Fruit fly (Drosophila melanogaster) whole organism, embryonic: ENCODE measurements around the gene CG3513.

ENCODE experiments used
- Atf6 ChIP-seq: fragments of 200-800 bp; sonication (Bioruptor generic); IDR thresholded peaks from 2 replicates; pipeline ENCODE4 v1.3.6; 2022; ENCODE audit warnings: missing biosample characterization, missing genetic modification characterization
- CG11560 ChIP-seq: fragments of 200-800 bp; sonication (Bioruptor generic); IDR thresholded peaks from 3 replicates; pipeline ENCODE4 v1.3.6; 2022; ENCODE audit warnings: missing biosample characterization, missing genetic modification characterization
- CG12104 ChIP-seq: fragments of 200-800 bp; sonication (Bioruptor generic); optimal IDR thresholded peaks from 3 replicates; lab custom pipeline; 2016; ENCODE audit warnings: missing biosample characterization, missing genetic modification characterization
- CG15479 ChIP-seq: fragments of 200-800 bp; sonication (Bioruptor generic); optimal IDR thresholded peaks from 3 replicates; lab custom pipeline; 2019; ENCODE audit warnings: missing biosample characterization, mild to moderate bottlenecking, missing genetic modification characterization, moderate library complexity
- CG15514 ChIP-seq: fragments of 200-800 bp; sonication (Bioruptor generic); optimal IDR thresholded peaks from 3 replicates; lab custom pipeline; 2017; ENCODE audit warnings: missing biosample characterization, missing genetic modification characterization, mild to moderate bottlenecking, moderate library complexity, missing genetic modification reagents
- CG18262 ChIP-seq: fragments of 200-800 bp; optimal IDR thresholded peaks from 3 replicates; lab custom pipeline; 2019; ENCODE audit warnings: missing biosample characterization, mild to moderate bottlenecking, missing genetic modification characterization, moderate library complexity
- CG34376 ChIP-seq: fragments of 200-800 bp; sonication (Bioruptor generic); optimal IDR thresholded peaks from 2 replicates; lab custom pipeline; 2018; ENCODE audit warnings: missing biosample characterization, mild to moderate bottlenecking, missing genetic modification characterization
- CG5953 ChIP-seq: fragments of 200-800 bp; sonication (Bioruptor generic); IDR thresholded peaks from 2 replicates; pipeline ENCODE4 v1.3.6; 2022; ENCODE audit warnings: missing biosample characterization, missing genetic modification characterization
- CG8290 ChIP-seq, 3 experiments: fragments of 200-800 bp; sonication (Bioruptor generic); optimal IDR thresholded peaks; 2 replicates each; lab custom pipeline; 2016 to 2019; ENCODE audit warnings: missing biosample characterization in 3 of 3, missing genetic modification characterization in 3 of 3, mild to moderate bottlenecking in 2 of 3, moderate library complexity in 1 of 3
- CG8944 ChIP-seq: fragments of 200-800 bp; sonication (Bioruptor generic); optimal IDR thresholded peaks from 3 replicates; lab custom pipeline; 2016; ENCODE audit warnings: missing biosample characterization, missing genetic modification characterization
- Eip74EF ChIP-seq, 2 experiments: fragments of 200-800 bp in 1 of 2; fragments of >200 bp in 1 of 2; sonication (Bioruptor generic) in 1 of 2; optimal IDR thresholded peaks; 2 replicates each; lab custom pipeline; 2017 to 2019; ENCODE audit warnings: missing biosample characterization in 2 of 2, missing genetic modification characterization in 2 of 2, mild to moderate bottlenecking in 1 of 2, moderate library complexity in 1 of 2
- Fer2 ChIP-seq: fragments of 200-800 bp; sonication (Bioruptor generic); optimal IDR thresholded peaks from 2 replicates; lab custom pipeline; 2018; ENCODE audit warnings: missing biosample characterization, mild to moderate bottlenecking, missing genetic modification characterization, moderate library complexity
- Fer3 ChIP-seq: fragments of 200-800 bp; sonication (Bioruptor generic); optimal IDR thresholded peaks from 2 replicates; lab custom pipeline; 2018; ENCODE audit warnings: missing biosample characterization, mild to moderate bottlenecking, missing genetic modification characterization, moderate library complexity
- HLH3B ChIP-seq: fragments of 200-800 bp; sonication (Bioruptor generic); IDR thresholded peaks from 2 replicates; pipeline ENCODE4 v1.3.6; 2022; ENCODE audit warnings: missing biosample characterization, missing genetic modification characterization
- Lim3 ChIP-seq: fragments of 200-800 bp; sonication (Bioruptor generic); IDR thresholded peaks from 2 replicates; pipeline ENCODE4 v1.3.6; 2022; ENCODE audit warnings: missing biosample characterization, missing genetic modification characterization
- Mrtf ChIP-seq: fragments of 200-800 bp; sonication (Bioruptor generic); IDR thresholded peaks from 3 replicates; pipeline ENCODE4 v1.3.6; 2022; ENCODE audit warnings: missing biosample characterization, missing genetic modification characterization
- Pdp1 ChIP-seq, 2 experiments: fragments of 200-800 bp; sonication (Bioruptor generic); optimal IDR thresholded peaks; 3 replicates each; lab custom pipeline; 2016; ENCODE audit warnings: missing biosample characterization in 2 of 2, missing genetic modification characterization in 2 of 2, mild to moderate bottlenecking in 1 of 2, moderate library complexity in 1 of 2
- Sry-β ChIP-seq: fragments of 200-800 bp; sonication (Bioruptor generic); optimal IDR thresholded peaks from 2 replicates; lab custom pipeline; 2018; ENCODE audit warnings: missing biosample characterization, mild to moderate bottlenecking, missing genetic modification characterization, moderate library complexity
- Xrp1 ChIP-seq: fragments of 200-800 bp; sonication (Bioruptor generic); IDR thresholded peaks from 2 replicates; pipeline ENCODE4 v1.3.6; 2022; ENCODE audit warnings: missing biosample characterization, missing genetic modification characterization
- al ChIP-seq: fragments of 200-800 bp; sonication (Bioruptor generic); IDR thresholded peaks from 2 replicates; pipeline ENCODE4 v1.3.6; 2022; ENCODE audit warnings: missing biosample characterization, missing genetic modification characterization
- croc ChIP-seq: fragments of 200-800 bp; sonication (Bioruptor generic); conservative IDR thresholded peaks from 3 replicates; pipeline ENCODE4 v1.3.6; 2022; ENCODE audit warnings: missing biosample characterization, missing genetic modification characterization
- dpn ChIP-seq, 2 experiments: fragments of 200-800 bp; sonication (Bioruptor generic); optimal IDR thresholded peaks; 3 replicates each; lab custom pipeline; 2016; ENCODE audit warnings: missing biosample characterization in 2 of 2, missing genetic modification characterization in 2 of 2
- exex ChIP-seq: fragments of 200-800 bp; sonication (Bioruptor generic); optimal IDR thresholded peaks from 4 replicates; lab custom pipeline; 2018; ENCODE audit warnings: missing biosample characterization, mild to moderate bottlenecking, missing genetic modification characterization, moderate library complexity
- gcm2 ChIP-seq: fragments of 200-800 bp; sonication (Bioruptor generic); optimal IDR thresholded peaks from 2 replicates; lab custom pipeline; 2016; ENCODE audit warnings: missing biosample characterization, missing genetic modification characterization
- hth ChIP-seq: fragments of >200 bp; optimal IDR thresholded peaks from 2 replicates; lab custom pipeline; 2017; ENCODE audit warnings: inconsistent platforms
- p53 ChIP-seq: fragments of 200-800 bp; sonication (Bioruptor generic); optimal IDR thresholded peaks from 2 replicates; lab custom pipeline; 2016; ENCODE audit warnings: missing biosample characterization, missing genetic modification characterization
- pzg ChIP-seq: fragments of 200-800 bp; sonication (Bioruptor generic); optimal IDR thresholded peaks from 3 replicates; lab custom pipeline; 2018; ENCODE audit warnings: missing biosample characterization, mild to moderate bottlenecking, missing genetic modification characterization, moderate library complexity
- schlank ChIP-seq: fragments of 200-800 bp; sonication (Bioruptor generic); optimal IDR thresholded peaks from 2 replicates; lab custom pipeline; 2018; ENCODE audit warnings: missing biosample characterization, mild to moderate bottlenecking, missing genetic modification characterization
- sob ChIP-seq: fragments of 200-800 bp; sonication (Bioruptor generic); IDR thresholded peaks from 2 replicates; pipeline ENCODE4 v1.3.6; 2022; ENCODE audit warnings: missing biosample characterization, missing genetic modification characterization
- sqz ChIP-seq: fragments of 200-800 bp; sonication (Bioruptor generic); optimal IDR thresholded peaks from 3 replicates; lab custom pipeline; 2018; ENCODE audit warnings: missing biosample characterization, mild to moderate bottlenecking, missing genetic modification characterization

Gene CG3513

DNA sequence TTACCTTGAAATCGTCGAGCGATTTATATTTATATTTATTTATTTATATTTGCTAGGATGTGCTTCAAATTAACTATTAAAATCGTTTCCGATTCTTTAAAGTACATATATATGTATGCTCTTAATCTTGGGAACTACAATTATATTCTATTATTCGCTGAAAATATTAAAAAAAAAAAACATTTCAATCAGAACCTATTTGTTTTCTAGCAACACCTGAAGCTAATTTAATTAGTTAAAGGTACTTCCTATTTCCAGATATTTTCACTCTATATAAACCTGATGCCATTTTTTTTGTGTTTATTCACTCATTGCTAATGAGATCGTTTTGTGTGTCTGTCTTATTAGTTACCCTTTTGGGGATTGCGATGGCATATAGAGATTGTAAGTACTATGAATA lies 8.0 kb upstream of the CG3513 start, which contains the start of gene CG42467 (continued):
- TF ChIP-seq CG11560 (tag; lab: Robert Waterston, UW), result no peak
- TF ChIP-seq, all 482 proteins: peak for 0

DNA sequence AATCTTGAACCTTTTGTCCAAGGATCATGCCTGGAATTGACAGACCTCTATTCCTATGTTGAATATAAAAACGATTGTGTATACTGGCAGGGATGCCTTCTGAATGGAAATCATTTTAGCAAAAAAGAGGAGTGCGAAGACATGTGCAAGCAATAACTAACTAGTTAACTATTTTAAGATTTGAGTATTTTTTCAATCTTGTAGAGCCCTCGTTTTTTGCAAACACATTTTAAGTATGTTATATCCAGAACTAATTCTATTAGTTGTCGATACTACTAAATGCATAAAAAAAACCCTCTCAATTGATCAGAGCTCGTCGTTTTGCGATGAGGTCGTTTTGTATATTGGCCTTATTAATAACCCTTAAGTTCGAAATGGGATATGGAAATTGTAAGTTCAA lies 7.4 kb upstream of the CG3513 start, which contains the start of gene Sfp24C1:
Gene Sfp24C1 (plus strand): TSS at position 301 of the 400 bp plus-strand sequence.
- no peak for TF ChIP-seq CG8944
- TF ChIP-seq Fer2 (tag; lab: Kevin White, UChicago), result no peak
- TF ChIP-seq CG5953 (GFP tag; lab: Robert Waterston, UW), result no peak
- TF ChIP-seq croc (GFP tag; lab: Robert Waterston, UW), result no peak
- no peak for TF ChIP-seq Atf6 (GFP tag; lab: Robert Waterston, UW)
- no peak for TF ChIP-seq sob (GFP tag; lab: Robert Waterston, UW)
- TF ChIP-seq, all 482 proteins: peak for 0

DNA sequence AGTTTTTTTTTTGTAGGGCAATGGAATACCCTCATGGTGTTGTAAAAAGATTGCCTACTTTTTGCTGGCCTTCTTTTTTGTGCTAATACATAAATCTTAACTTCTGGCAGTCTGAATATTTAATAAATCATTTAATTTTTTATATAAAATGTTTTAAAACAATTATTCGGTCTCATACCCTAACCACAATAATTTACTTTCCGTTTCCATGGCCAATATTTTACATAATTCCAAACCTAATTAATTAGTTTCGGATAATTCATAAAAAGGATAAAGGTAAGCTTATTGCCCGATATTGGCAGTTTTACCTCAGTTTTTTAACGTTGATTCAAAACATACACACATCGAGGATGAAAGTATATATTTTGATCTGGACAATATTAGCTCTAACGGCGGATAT lies 6.9 kb upstream of the CG3513 start, which contains the start of gene CG42465:
Gene CG42465 (plus strand): TSS at position 301 of the 400 bp plus-strand sequence.
- TF ChIP-seq CG18262 (no peak), CG12104 (GFP tag; lab: Kevin White, UChicago) (no peak), Sry-β (no peak), hth (lab: Kevin White, UChicago) (no peak), gcm2 (no peak), p53 (GFP tag; lab: Kevin White, UChicago) (no peak), al (GFP tag; lab: Robert Waterston, UW) (no peak), schlank (tag; lab: Kevin White, UChicago) (no peak), exex (tag; lab: Kevin White, UChicago) (no peak), sqz (no peak), CG15479 (GFP tag; lab: Kevin White, UChicago) (no peak), pzg (GFP tag; lab: Kevin White, UChicago) (no peak), croc (GFP tag; lab: Robert Waterston, UW) (no peak), Fer3 (tag; lab: Kevin White, UChicago) (no peak), HLH3B (GFP tag; lab: Robert Waterston, UW) (no peak), CG8290 (GFP tag; optimal IDR thresholded peaks at IDR 0.05; lab: Kevin White, UChicago) (no peak), CG8290 (tag; optimal IDR thresholded peaks at IDR 0.05; lab: Kevin White, UChicago) (no peak), Xrp1 (GFP tag; lab: Robert Waterston, UW) (no peak)

DNA sequence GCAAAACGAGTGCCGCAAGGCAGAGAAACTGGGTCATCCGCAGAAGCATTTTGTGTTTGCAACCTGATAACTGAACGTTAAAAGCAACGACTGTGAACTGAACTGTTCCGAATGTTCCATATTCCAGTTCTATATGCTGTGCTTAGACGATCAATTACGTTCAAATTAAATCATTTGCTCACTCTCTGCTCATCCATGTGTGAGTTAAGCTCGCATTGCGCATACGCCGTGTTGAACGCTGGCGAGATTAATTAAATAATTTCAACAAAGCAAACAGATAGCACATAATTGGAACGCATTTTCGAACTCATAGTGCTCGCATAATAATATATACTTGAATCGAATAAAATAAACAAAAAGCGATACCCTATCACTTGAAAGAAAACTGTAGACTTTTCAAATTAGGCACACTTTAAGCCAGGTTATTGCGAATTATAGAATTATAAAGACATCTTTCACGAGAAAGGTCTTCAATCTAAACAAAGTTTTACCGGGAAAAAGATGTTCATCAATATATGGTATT lies 6.1 kb upstream of the CG3513 start, which contains the start of the genes CG10031 and CG42464:
Gene CG10031 (minus strand): TSS at position 101 of the 523 bp plus-strand sequence.
Gene CG42464 (plus strand): TSS at position 473 of the 523 bp plus-strand sequence.
- TF ChIP-seq Lim3 (GFP tag; lab: Robert Waterston, UW) (no peak), CG34376 (GFP tag; lab: Kevin White, UChicago) (peak; percentile 26), Mrtf (GFP tag; lab: Robert Waterston, UW) (no peak), CG15514 (GFP tag; lab: Kevin White, UChicago) (peak; percentile 56), Pdp1 (GFP tag; optimal IDR thresholded peaks at IDR 0.05; lab: Kevin White, UChicago) (peak in 1 of 2 experiments; percentile 42)

DNA sequence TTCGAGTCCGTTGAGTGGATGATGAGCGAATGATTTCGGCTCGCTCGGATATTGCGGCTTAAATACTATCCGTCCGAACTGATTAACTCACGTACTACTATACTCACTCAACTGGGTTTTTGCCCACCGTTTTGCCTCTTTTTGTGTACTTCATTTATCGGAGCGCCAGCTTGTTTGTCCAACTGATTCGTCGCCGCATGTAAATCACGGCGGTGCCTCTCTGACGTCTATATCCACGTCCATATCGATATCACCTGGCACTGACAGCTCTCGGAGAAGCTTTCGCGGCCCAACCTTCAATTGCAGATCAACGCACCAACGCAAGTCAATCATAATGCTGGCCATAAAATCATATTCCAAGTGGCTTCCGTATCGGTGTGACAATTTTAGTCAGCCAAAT lies 4.8 kb upstream of the CG3513 start, which contains the start of gene CG3604:
Gene CG3604 (minus strand): TSS at position 101 of the 400 bp plus-strand sequence.
- TF ChIP-seq Eip74EF (GFP tag; optimal IDR thresholded peaks at IDR 0.05; lab: Kevin White, UChicago) (peak in 1 of 2 experiments; percentile 14), dpn (GFP tag; optimal IDR thresholded peaks at IDR 0.05; lab: Kevin White, UChicago) (no peak)
- TF ChIP-seq, all 482 proteins: peak for 1
